Worm (Caenorhabditis elegans) whole organism, L4 larva: ENCODE results near the gene C35A11.2.

Experiments
- R02D3.7 ChIP-seq: fragments of 150-350 bp; sonication (generic microtip); optimal IDR thresholded peaks from 3 replicates; lab custom pipeline; 2014; ENCODE audit warnings: missing biosample characterization, missing genetic modification characterization
- T26A8.4 ChIP-seq: fragments of 200-800 bp; sonication (Bioruptor generic); IDR thresholded peaks from 2 replicates; pipeline ENCODE4 v1.3.6; 2022; ENCODE audit warnings: missing genetic modification characterization, missing compliant biosample characterization
- ZK337.2 ChIP-seq: fragments of 200-800 bp; sonication (Bioruptor generic); IDR thresholded peaks from 2 replicates; pipeline ENCODE4 v1.3.6; 2022; ENCODE audit warnings: missing genetic modification reagents, missing genetic modification characterization, missing compliant biosample characterization
- ZK546.5 ChIP-seq, 2 experiments: sonication (generic microtip); optimal IDR thresholded peaks; 2 replicates each; lab custom pipeline; 2017; ENCODE audit warnings: missing biosample characterization in 2 of 2, missing genetic modification characterization in 2 of 2
- aha-1 ChIP-seq: fragments of 150-350 bp; peaks from one replicate; lab custom pipeline; 2014; ENCODE audit warnings: missing biosample characterization, missing genetic modification characterization
- ceh-62 ChIP-seq: sonication (generic microtip); optimal IDR thresholded peaks from 2 replicates; lab custom pipeline; 2017; ENCODE audit warnings: missing biosample characterization, missing genetic modification characterization
- cey-2 ChIP-seq: sonication (generic microtip); optimal IDR thresholded peaks from 3 replicates; lab custom pipeline; 2017; ENCODE audit warnings: missing genetic modification characterization, mild to moderate bottlenecking, missing compliant biosample characterization, antibody characterized with exemption, borderline replicate concordance; ENCODE audit not compliant: insufficient read depth
- ctbp-1 ChIP-seq: fragments of 200-800 bp; sonication (Bioruptor generic); IDR thresholded peaks from 2 replicates; pipeline ENCODE4 v1.3.6; 2022; ENCODE audit warnings: missing genetic modification reagents, missing genetic modification characterization, missing compliant biosample characterization
- daf-12 ChIP-seq: fragments of 150-350 bp; optimal IDR thresholded peaks from 2 replicates; lab custom pipeline; 2014; ENCODE audit warnings: missing biosample characterization, missing genetic modification reagents, missing genetic modification characterization
- egl-27 ChIP-seq: sonication (generic microtip); optimal IDR thresholded peaks from 3 replicates; lab custom pipeline; 2017; ENCODE audit warnings: missing biosample characterization, missing genetic modification reagents, missing genetic modification characterization
- egl-43 ChIP-seq: fragments of 200-800 bp; sonication (Bioruptor generic); IDR thresholded peaks from 2 replicates; pipeline ENCODE4 v1.3.6; 2022; ENCODE audit warnings: missing genetic modification reagents, missing genetic modification characterization, missing compliant biosample characterization
- hif-1 ChIP-seq, 2 experiments: sonication (generic microtip); optimal IDR thresholded peaks; 2 replicates each; lab custom pipeline; 2016 to 2017; ENCODE audit warnings: missing compliant biosample characterization in 2 of 2, missing genetic modification characterization in 2 of 2, missing genetic modification reagents in 2 of 2, missing genotype in 2 of 2, mild to moderate bottlenecking in 1 of 2
- hlh-11 ChIP-seq: fragments of 200-800 bp; sonication (Bioruptor generic); optimal IDR thresholded peaks from 2 replicates; lab custom pipeline; 2018; ENCODE audit warnings: mild to moderate bottlenecking, missing genetic modification characterization, missing compliant biosample characterization
- hmg-1.1 ChIP-seq: fragments of 200-800 bp; sonication (Bioruptor generic); IDR thresholded peaks from 2 replicates; pipeline ENCODE4 v1.3.6; 2022; ENCODE audit warnings: missing genetic modification reagents, missing genetic modification characterization, missing compliant biosample characterization
- lim-7 ChIP-seq: fragments of 200-800 bp; sonication (Bioruptor generic); IDR thresholded peaks from 2 replicates; pipeline ENCODE4 v1.3.6; 2022; ENCODE audit warnings: missing genetic modification characterization, missing compliant biosample characterization
- lin-15B ChIP-seq: fragments of 150-350 bp; sonication (generic microtip); optimal IDR thresholded peaks from 3 replicates; lab custom pipeline; 2014; ENCODE audit warnings: missing biosample characterization, missing genetic modification characterization
- lsy-2 ChIP-seq, 2 experiments: fragments of 150-350 bp in 1 of 2; sonication (generic microtip) in 1 of 2; optimal IDR thresholded peaks; 2 replicates each; lab custom pipeline; 2014 to 2017; ENCODE audit warnings: missing biosample characterization in 2 of 2, missing genetic modification characterization in 2 of 2
- madf-5 ChIP-seq, 2 experiments: fragments of 200-800 bp; sonication (Bioruptor generic); IDR thresholded peaks; 2 replicates each; pipeline ENCODE4 v1.3.6; 2022; ENCODE audit warnings: missing compliant biosample characterization in 2 of 2, missing genetic modification characterization in 2 of 2
- mdl-1 ChIP-seq, 2 experiments: fragments of 150-350 bp in 1 of 2; sonication (generic microtip) in 1 of 2; optimal IDR thresholded peaks; 2 replicates each; lab custom pipeline; 2014 to 2017; ENCODE audit warnings: missing biosample characterization in 2 of 2, missing genetic modification characterization in 2 of 2
- mep-1 ChIP-seq: fragments of 150-350 bp; sonication (generic microtip); optimal IDR thresholded peaks from 3 replicates; lab custom pipeline; 2014; ENCODE audit warnings: missing biosample characterization, missing genetic modification characterization
- mxl-2 ChIP-seq: fragments of 200-800 bp; sonication (Bioruptor generic); conservative IDR thresholded peaks from 2 replicates; pipeline ENCODE4 v1.3.6; 2022; ENCODE audit warnings: missing genetic modification reagents, missing genetic modification characterization, missing compliant biosample characterization
- mxl-3 ChIP-seq: fragments of 200-800 bp; sonication (Bioruptor generic); optimal IDR thresholded peaks from 2 replicates; lab custom pipeline; 2018; ENCODE audit warnings: mild to moderate bottlenecking, missing genetic modification characterization, missing compliant biosample characterization
- nhr-102 ChIP-seq: sonication (generic microtip); optimal IDR thresholded peaks from 2 replicates; lab custom pipeline; 2016; ENCODE audit warnings: mild to moderate bottlenecking, missing genetic modification characterization, moderate library complexity, missing compliant biosample characterization
- nhr-11 ChIP-seq: fragments of 150-350 bp; optimal IDR thresholded peaks from 2 replicates; lab custom pipeline; 2014; ENCODE audit warnings: missing biosample characterization, missing genetic modification characterization
- nhr-237 ChIP-seq: sonication (generic microtip); optimal IDR thresholded peaks from 2 replicates; lab custom pipeline; 2017; ENCODE audit warnings: missing biosample characterization, missing genetic modification characterization
- nhr-25 ChIP-seq: sonication (generic microtip); optimal IDR thresholded peaks from 2 replicates; lab custom pipeline; 2017; ENCODE audit warnings: missing genetic modification characterization, mild to moderate bottlenecking, missing compliant biosample characterization, antibody characterized with exemption, moderate library complexity, borderline replicate concordance; ENCODE audit not compliant: insufficient read depth
- nhr-28 ChIP-seq: fragments of 150-350 bp; optimal IDR thresholded peaks from 2 replicates; lab custom pipeline; 2014; ENCODE audit warnings: missing biosample characterization, missing genetic modification characterization
- nhr-41 ChIP-seq: fragments of 200-800 bp; sonication (Bioruptor generic); IDR thresholded peaks from 2 replicates; pipeline ENCODE4 v1.3.6; 2022; ENCODE audit warnings: missing genetic modification reagents, missing genetic modification characterization, missing compliant biosample characterization
- nhr-76 ChIP-seq: fragments of 150-350 bp; optimal IDR thresholded peaks from 2 replicates; lab custom pipeline; 2014; ENCODE audit warnings: missing biosample characterization, missing genetic modification characterization
- tra-1 ChIP-seq: fragments of 200-800 bp; sonication (Bioruptor generic); IDR thresholded peaks from 2 replicates; pipeline ENCODE4 v1.3.6; 2022; ENCODE audit warnings: missing genetic modification reagents, missing genetic modification characterization, missing compliant biosample characterization
- unc-130 ChIP-seq: sonication (generic microtip); optimal IDR thresholded peaks from 2 replicates; lab custom pipeline; 2016; ENCODE audit warnings: missing genetic modification reagents, missing genetic modification characterization, missing compliant biosample characterization
- unc-62 ChIP-seq, 3 experiments: fragments of 150-350 bp in 1 of 3; sonication (generic microtip); optimal IDR thresholded peaks in 2 of 3; peaks in 1 of 3; 1 replicate in 1 of 3; 2 replicates in 2 of 3; lab custom pipeline; 2014 to 2017; ENCODE audit warnings: missing biosample characterization in 3 of 3, missing genetic modification characterization in 3 of 3, missing genetic modification reagents in 3 of 3, missing genotype in 1 of 3
- vab-7 ChIP-seq: fragments of 200-800 bp; sonication (Bioruptor generic); IDR thresholded peaks from 2 replicates; pipeline ENCODE4 v1.3.6; 2022; ENCODE audit warnings: missing genetic modification reagents, missing genetic modification characterization, missing compliant biosample characterization

Gene C35A11.2

ce11 chrV:5385914-5386493 lies at the start of gene C35A11.2:
Gene C35A11.2 (plus strand): TSS chrV:5386299.
- TF ChIP-seq aha-1 (tag; lab: Kevin White, UChicago): peak; percentile 3
- peak; percentile 25 for TF ChIP-seq mxl-3 (GFP tag; lab: Kevin White, UChicago)
- TF ChIP-seq unc-62 (GFP tag; optimal IDR thresholded peaks at IDR 0.05 in 1 of 2; lab: Kevin White, UChicago): peak in 1 of 2 experiments; percentile 94
- TF ChIP-seq unc-62 (tag; optimal IDR thresholded peaks at IDR 0.05; lab: Kevin White, UChicago): no peak
- TF ChIP-seq nhr-25: no peak
- TF ChIP-seq, all 104 proteins: peak for 3

- peak; percentile 30 for TF ChIP-seq aha-1 (tag; lab: Kevin White, UChicago)
- TF ChIP-seq mep-1: no peak
- TF ChIP-seq nhr-11 (tag; lab: Kevin White, UChicago): no peak
- TF ChIP-seq R02D3.7 (tag; lab: Kevin White, UChicago): no peak
- TF ChIP-seq lsy-2 (tag; optimal IDR thresholded peaks at IDR 0.05; lab: Kevin White, UChicago): no peak
Observed at ce11 chrV:5336884-5337283, 49.2 kb upstream of the C35A11.2 start, which contains the start of gene srg-29. Gene srg-29 (plus strand): TSS chrV:5337184.

- TF ChIP-seq hlh-11 (tag; lab: Kevin White, UChicago) (no peak), ceh-62 (tag; lab: Kevin White, UChicago) (no peak), ZK546.5 (tag; optimal IDR thresholded peaks at IDR 0.05; lab: Kevin White, UChicago) (no peak), lim-7 (no peak), hif-1 (tag; optimal IDR thresholded peaks at IDR 0.05; lab: Kevin White, UChicago) (no peak), aha-1 (tag; lab: Kevin White, UChicago) (no peak), lin-15B (tag; lab: Kevin White, UChicago) (no peak), nhr-41 (GFP tag; lab: Robert Waterston, UW) (no peak)
- TF ChIP-seq, all 104 proteins: peak for 0
Observed at ce11 chrV:5339497-5339896, 46.6 kb upstream of the C35A11.2 start, which contains the start of gene srg-27. Gene srg-27 (plus strand): TSS chrV:5339797.

ce11 chrV:5345419-5345818 lies 40.7 kb upstream of the C35A11.2 start, which contains the start of gene srg-25:
Gene srg-25 (minus strand): TSS chrV:5345519.
- TF ChIP-seq hmg-1.1 (GFP tag; lab: Robert Waterston, UW) (no peak), T26A8.4 (GFP tag; lab: Robert Waterston, UW) (no peak)

ce11 chrV:5349471-5349870 lies 36.6 kb upstream of the C35A11.2 start, which contains the start of gene T09D3.3:
Gene T09D3.3 (minus strand): TSS chrV:5349571.
- TF ChIP-seq nhr-76 (no peak), mdl-1 (tag; optimal IDR thresholded peaks at IDR 0.05; lab: Kevin White, UChicago) (no peak), nhr-237 (tag; lab: Kevin White, UChicago) (no peak), egl-27 (no peak), vab-7 (GFP tag; lab: Robert Waterston, UW) (no peak), cey-2 (no peak), mxl-2 (GFP tag; lab: Robert Waterston, UW) (no peak), egl-43 (GFP tag; lab: Robert Waterston, UW) (no peak), daf-12 (tag; lab: Kevin White, UChicago) (no peak), nhr-102 (tag; lab: Kevin White, UChicago) (no peak), tra-1 (GFP tag; lab: Robert Waterston, UW) (no peak), unc-130 (GFP tag; lab: Kevin White, UChicago) (no peak), ZK337.2 (GFP tag; lab: Robert Waterston, UW) (no peak)
- TF ChIP-seq, all 104 proteins: peak for 0

ce11 chrV:5351483-5351882 lies 34.6 kb upstream of the C35A11.2 start, which contains the start of gene srd-9:
Gene srd-9 (plus strand): TSS chrV:5351783.
- no peak for TF ChIP-seq nhr-28
- no peak for TF ChIP-seq madf-5 (GFP tag; IDR thresholded peaks at IDR 0.05; lab: Robert Waterston, UW)
- TF ChIP-seq ctbp-1 (GFP tag; lab: Robert Waterston, UW): no peak
- TF ChIP-seq, all 104 proteins: peak for 0
